Worm (Caenorhabditis elegans): ENCODE data around the gene iglr-2.

Gene iglr-2

ce11 chrIII:8307356-8307755 lies 23.8 kb downstream of the iglr-2 start, which contains the start of the genes F10E9.7 and F10E9.5 (continued):
- TF ChIP-seq let-526 (GFP tag; IDR thresholded peaks at IDR 0.05) (peak; percentile 78), attf-3 (GFP tag; conservative IDR thresholded peaks at IDR 0.05) (peak; percentile 98), aptf-3 (GFP tag; IDR thresholded peaks at IDR 0.05) (no peak), ceh-100 (GFP tag; IDR thresholded peaks at IDR 0.05) (peak; percentile 69), lin-35 (GFP tag; optimal IDR thresholded peaks at IDR 0.05) (peak in 1 of 3 experiments; percentile 83), ceh-27 (GFP tag; optimal IDR thresholded peaks at IDR 0.05) (peak; percentile 92), gei-17 (GFP tag; optimal IDR thresholded peaks at IDR 0.05) (no peak), ceh-79 (tag; optimal IDR thresholded peaks at IDR 0.05) (no peak), rcor-1 (GFP tag; IDR thresholded peaks at IDR 0.05) (peak; percentile 72), F57C9.4 (tag; optimal IDR thresholded peaks at IDR 0.05) (peak; percentile 8), egl-44 (GFP tag; IDR thresholded peaks at IDR 0.05) (no peak), nhr-80 (tag; optimal IDR thresholded peaks at IDR 0.05) (peak; percentile 17), ceh-40 (GFP tag; IDR thresholded peaks at IDR 0.05) (peak; percentile 89), lir-1 (GFP tag; conservative IDR thresholded peaks at IDR 0.05) (peak; percentile 75; the same call in 1 of the 2 replicates), F57A8.1 (GFP tag; optimal IDR thresholded peaks at IDR 0.05) (peak; percentile 44), dpl-1 (GFP tag; optimal IDR thresholded peaks at IDR 0.05) (peak; percentile 65), ceh-91 (GFP tag; IDR thresholded peaks at IDR 0.05) (peak; percentile 70), him-1 (tag; optimal IDR thresholded peaks at IDR 0.05) (peak; percentile 38), efl-1 (GFP tag; optimal IDR thresholded peaks at IDR 0.05) (peak; percentile 56), C06A6.2 (GFP tag; conservative IDR thresholded peaks at IDR 0.05) (no peak), nfya-2 (GFP tag; IDR thresholded peaks at IDR 0.05) (no peak), cebp-1 (GFP tag; IDR thresholded peaks at IDR 0.05) (no peak), cebp-1 (tag; optimal IDR thresholded peaks at IDR 0.05) (peak; percentile 68), unc-130 (GFP tag; optimal IDR thresholded peaks at IDR 0.05) (peak; percentile 94), D2030.7 (GFP tag; IDR thresholded peaks at IDR 0.05) (peak; percentile 67), bed-1 (GFP tag; IDR thresholded peaks at IDR 0.05) (no peak), chd-7 (tag; optimal IDR thresholded peaks at IDR 0.05) (no peak), ztf-6 (GFP tag; IDR thresholded peaks at IDR 0.05) (peak; percentile 59; the same call in 1 of the 2 replicates), rec-8 (tag; optimal IDR thresholded peaks at IDR 0.05) (peak; percentile 14 to 92), let-607 (tag; optimal IDR thresholded peaks at IDR 0.05) (peak in 1 of 2 experiments; percentile 82), hmg-1.2 (GFP tag; IDR thresholded peaks at IDR 0.05) (peak; percentile 42), fkh-3 (tag; optimal IDR thresholded peaks at IDR 0.05) (no peak), B0035.1 (tag; optimal IDR thresholded peaks at IDR 0.05) (peak; percentile 45), F10E7.11 (tag; optimal IDR thresholded peaks at IDR 0.05) (peak; percentile 76), mel-28 (tag; optimal IDR thresholded peaks at IDR 0.05; ENCODE audit: borderline replicate concordance) (no peak), lin-40 (tag; optimal IDR thresholded peaks at IDR 0.05) (peak; percentile 74), dox-1 (GFP tag; IDR thresholded peaks at IDR 0.05) (peak; percentile 87), T26A5.8 (tag; optimal IDR thresholded peaks at IDR 0.05) (no peak), Y79H2A.3 (GFP tag; conservative IDR thresholded peaks at IDR 0.05) (no peak), egl-18 (GFP tag; IDR thresholded peaks at IDR 0.05) (no peak), rpc-1 (optimal IDR thresholded peaks at IDR 0.05) (no peak), rpc-1 (tag; optimal IDR thresholded peaks at IDR 0.05) (no peak), lin-54 (GFP tag; optimal IDR thresholded peaks at IDR 0.05) (peak; percentile 85), hsf-1 (GFP tag; IDR thresholded peaks at IDR 0.05) (0 out of 2 replicates have a peak, but pooled peaks have one; percentile 48), F37B4.10 (GFP tag; IDR thresholded peaks at IDR 0.05) (no peak), repo-1 (tag; optimal IDR thresholded peaks at IDR 0.05) (no peak), ekl-4 (GFP tag; IDR thresholded peaks at IDR 0.05) (no peak; the same call in 1 of the 2 replicates), madf-3 (GFP tag; IDR thresholded peaks at IDR 0.05) (peak; percentile 78; the same call in 1 of the 2 replicates), nhr-90 (tag; optimal IDR thresholded peaks at IDR 0.05) (no peak)

All from whole organism, young adult.